Worm (Caenorhabditis elegans): Measurements from ENCODE around the gene lron-1.

ce11 chrX:14572419-14572818, at the start of gene lron-1:
- TF ChIP-seq flt-1 (GFP tag; IDR thresholded peaks at IDR 0.05) (no peak), ztf-29 (GFP tag; IDR thresholded peaks at IDR 0.05) (no peak), cog-1 (tag; optimal IDR thresholded peaks at IDR 0.05) (no peak), ztf-23 (GFP tag; IDR thresholded peaks at IDR 0.05) (no peak)

All from whole organism, midembryonic.